Worm (Caenorhabditis elegans) whole organism, early embryonic: ENCODE data around the gene Y54G11A.1.

Source experiments
- ama-1 ChIP-seq: fragments of 150-350 bp; optimal IDR thresholded peaks from 2 replicates; lab custom pipeline; 2014
- ceh-36 ChIP-seq: sonication (generic microtip); optimal IDR thresholded peaks from 2 replicates; lab custom pipeline; 2016; ENCODE audit warnings: missing genetic modification characterization, inconsistent platforms, missing compliant biosample characterization
- ets-7 ChIP-seq: sonication (generic microtip); optimal IDR thresholded peaks from 2 replicates; lab custom pipeline; 2016; ENCODE audit warnings: missing genotype, missing genetic modification characterization, missing compliant biosample characterization
- flt-1 ChIP-seq: fragments of 200-800 bp; sonication (Bioruptor generic); IDR thresholded peaks from 2 replicates; pipeline ENCODE4 v1.3.6; 2022; ENCODE audit warnings: missing genetic modification characterization, missing compliant biosample characterization
- hmg-4 ChIP-seq: fragments of 200-800 bp; sonication (Bioruptor generic); optimal IDR thresholded peaks from 2 replicates; lab custom pipeline; 2018; ENCODE audit warnings: mild to moderate bottlenecking, missing genetic modification characterization, missing compliant biosample characterization
- scrt-1 ChIP-seq: fragments of 200-800 bp; sonication (Bioruptor generic); IDR thresholded peaks from 2 replicates; pipeline ENCODE4 v1.3.6; 2022; ENCODE audit warnings: missing genetic modification characterization, missing compliant biosample characterization
- sea-1 ChIP-seq: fragments of 200-800 bp; sonication (Bioruptor generic); conservative IDR thresholded peaks from 2 replicates; pipeline ENCODE4 v1.3.6; 2022; ENCODE audit warnings: missing genetic modification characterization, missing compliant biosample characterization

ce11 chrII:14292519-14292918 is 23.5 kb upstream of the Y54G11A.1 start, which contains the start of gene Y54G11A.4:
- TF ChIP-seq ceh-36 (tag; lab: Kevin White, UChicago) (no peak), ets-7 (no peak), hmg-4 (GFP tag; lab: Kevin White, UChicago) (no peak), ama-1 (lab: Kevin White, UChicago) (no peak), flt-1 (no peak), sea-1 (GFP tag; lab: Robert Waterston, UW) (no peak), scrt-1 (GFP tag; lab: Robert Waterston, UW) (no peak)
